Fruit fly (Drosophila melanogaster): ENCODE results near the gene Akt.

The Akt gene

DNA sequence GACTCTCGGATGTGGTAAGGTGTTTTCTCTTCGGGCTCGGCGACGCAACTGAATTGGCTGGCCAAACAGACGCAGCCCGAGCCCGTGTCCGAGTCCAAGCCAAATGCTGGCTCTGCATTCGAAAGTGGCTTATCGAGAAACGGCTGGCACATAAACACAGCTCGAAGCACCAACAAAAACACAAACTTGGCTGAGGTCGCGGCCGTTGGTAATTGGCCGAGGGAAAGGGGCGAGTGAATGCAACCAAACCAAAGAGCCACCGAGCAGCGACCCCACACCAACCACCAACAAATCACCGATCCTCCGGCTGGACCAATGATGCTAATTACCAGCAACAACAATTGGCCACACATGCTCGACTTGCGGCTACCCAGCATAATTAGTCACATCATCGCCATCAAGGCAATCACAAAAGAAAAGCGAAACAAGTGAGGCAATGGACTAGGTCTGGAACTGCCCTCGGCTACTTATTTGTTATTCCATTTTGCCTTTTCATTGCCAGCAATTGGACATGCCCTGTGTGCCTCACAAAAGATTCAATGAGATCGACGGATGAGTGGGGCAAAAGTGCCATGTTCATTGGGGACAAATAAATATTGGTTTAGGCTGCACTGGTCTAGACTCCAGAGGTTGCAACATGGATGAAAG lies 18.0 kb upstream of the Akt start, which contains the start of gene CG32855 (continued):
- TF ChIP-seq CG12391 (tag; optimal IDR thresholded peaks at IDR 0.05) = no peak
- no peak for TF ChIP-seq CG2120 (GFP tag; optimal IDR thresholded peaks at IDR 0.05)
- TF ChIP-seq Sox102F (GFP tag; optimal IDR thresholded peaks at IDR 0.05) = peak; percentile 32
- no peak for TF ChIP-seq CG17802 (tag; optimal IDR thresholded peaks at IDR 0.05)
- no peak for TF ChIP-seq CG3407 (GFP tag; optimal IDR thresholded peaks at IDR 0.05)
- TF ChIP-seq bowl (GFP tag; IDR thresholded peaks at IDR 0.05) = no peak
- no peak for TF ChIP-seq CG32532 (GFP tag; IDR thresholded peaks at IDR 0.05)
- TF ChIP-seq CG6689 (GFP tag; IDR thresholded peaks at IDR 0.05) = no peak
- TF ChIP-seq sima (GFP tag; optimal IDR thresholded peaks at IDR 0.05) = no peak
- TF ChIP-seq cwo (GFP tag; optimal IDR thresholded peaks at IDR 0.05) = no peak
- no peak for TF ChIP-seq Myb (GFP tag; optimal IDR thresholded peaks at IDR 0.05)
- no peak for TF ChIP-seq gt (GFP tag; IDR thresholded peaks at IDR 0.05)
- no peak for TF ChIP-seq CG1647 (GFP tag; optimal IDR thresholded peaks at IDR 0.05)
- TF ChIP-seq row (GFP tag; IDR thresholded peaks at IDR 0.05) = 0 out of 3 replicates have a peak, but pooled peaks have one; percentile 15
- TF ChIP-seq slbo (GFP tag; IDR thresholded peaks at IDR 0.05) = no peak
- TF ChIP-seq Ada2b (GFP tag; IDR thresholded peaks at IDR 0.05) = no peak
- TF ChIP-seq Blimp-1 (GFP tag; optimal IDR thresholded peaks at IDR 0.05) = peak; percentile 20
- TF ChIP-seq CG33557 (GFP tag; optimal IDR thresholded peaks at IDR 0.05) = peak; percentile 19
- TF ChIP-seq ac (GFP tag; optimal IDR thresholded peaks at IDR 0.05) = no peak
- TF ChIP-seq ttk (GFP tag; IDR thresholded peaks at IDR 0.05) = no peak
- no peak for TF ChIP-seq CG10462 (GFP tag; optimal IDR thresholded peaks at IDR 0.05)
- peak; percentile 49 for TF ChIP-seq Vsx1 (GFP tag; optimal IDR thresholded peaks at IDR 0.05)
- TF ChIP-seq D19A (tag; optimal IDR thresholded peaks at IDR 0.05) = no peak
- peak; percentile 31 for TF ChIP-seq CG1603 (tag; optimal IDR thresholded peaks at IDR 0.05)
- TF ChIP-seq Xrp1 (GFP tag; IDR thresholded peaks at IDR 0.05) = no peak
- TF ChIP-seq CG6765 (GFP tag; optimal IDR thresholded peaks at IDR 0.05) = no peak
- no peak for TF ChIP-seq CG15269 (tag; optimal IDR thresholded peaks at IDR 0.05)
- no peak for TF ChIP-seq CG2889 (GFP tag; IDR thresholded peaks at IDR 0.05)
- TF ChIP-seq gsb-n (tag; optimal IDR thresholded peaks at IDR 0.05) = peak; percentile 75
- TF ChIP-seq pzg (GFP tag; optimal IDR thresholded peaks at IDR 0.05) = no peak
- TF ChIP-seq H15 (GFP tag; IDR thresholded peaks at IDR 0.05) = no peak
- TF ChIP-seq Bdp1 (GFP tag; optimal IDR thresholded peaks at IDR 0.05) = no peak
- no peak for TF ChIP-seq CG4328 (GFP tag; optimal IDR thresholded peaks at IDR 0.05)
- no peak for TF ChIP-seq prd (optimal IDR thresholded peaks at IDR 0.05)
- TF ChIP-seq prd (GFP tag; IDR thresholded peaks at IDR 0.05) = peak; percentile 20; the same call in 1 of the 3 replicates
- no peak for TF ChIP-seq CG2202 (tag; optimal IDR thresholded peaks at IDR 0.05)
- TF ChIP-seq crol (GFP tag; IDR thresholded peaks at IDR 0.05) = no peak
- no peak for TF ChIP-seq Six4 (GFP tag; optimal IDR thresholded peaks at IDR 0.05)
- peak; percentile 7 for TF ChIP-seq oc (tag; optimal IDR thresholded peaks at IDR 0.05)
- TF ChIP-seq Oaz (GFP tag; IDR thresholded peaks at IDR 0.05) = no peak
- no peak for TF ChIP-seq CG8944 (GFP tag; optimal IDR thresholded peaks at IDR 0.05)
- no peak for TF ChIP-seq HLHmδ (GFP tag; optimal IDR thresholded peaks at IDR 0.05)
- no peak for TF ChIP-seq Kr (GFP tag; optimal IDR thresholded peaks at IDR 0.05)
- TF ChIP-seq yki (optimal IDR thresholded peaks at IDR 0.05) = no peak
- peak; percentile 15 for TF ChIP-seq D19B (GFP tag; optimal IDR thresholded peaks at IDR 0.05)
- TF ChIP-seq CG10209 (GFP tag; optimal IDR thresholded peaks at IDR 0.05) = no peak
- no peak for TF ChIP-seq CG14667 (GFP tag; IDR thresholded peaks at IDR 0.05)
- TF ChIP-seq ase (GFP tag; IDR thresholded peaks at IDR 0.05) = no peak
- no peak for TF ChIP-seq CTCF (GFP tag; optimal IDR thresholded peaks at IDR 0.05)
- TF ChIP-seq CG43689 (GFP tag; IDR thresholded peaks at IDR 0.05) = no peak
- no peak for TF ChIP-seq Nf-YC (tag; optimal IDR thresholded peaks at IDR 0.05)
- no peak for TF ChIP-seq Ets97D (GFP tag; optimal IDR thresholded peaks at IDR 0.05)
- TF ChIP-seq Med (GFP tag) = peak; percentile 76
